Fruit fly (Drosophila melanogaster): ENCODE results near the gene Cox17.

dm6 chrX:15079163-15079809 lies 5.2 kb downstream of the Cox17 start:
- no peak for TF ChIP-seq psq (optimal IDR thresholded peaks at IDR 0.05)
- TF ChIP-seq ttk (optimal IDR thresholded peaks at IDR 0.05) = no peak
- no peak for TF ChIP-seq insv (optimal IDR thresholded peaks at IDR 0.05)
